Fruit fly (Drosophila melanogaster) whole organism, adult: ENCODE data around the gene CG31279.

Experiments used
- CG14711 ChIP-seq: fragments of 200-800 bp; sonication (Bioruptor generic); optimal IDR thresholded peaks from 2 replicates; lab custom pipeline; 2018; ENCODE audit warnings: missing biosample characterization, mild to moderate bottlenecking, missing genetic modification characterization, moderate library complexity
- CG5204 ChIP-seq: fragments of 200-800 bp; sonication (Bioruptor generic); optimal IDR thresholded peaks from 2 replicates; lab custom pipeline; 2016; ENCODE audit warnings: missing biosample characterization, missing genetic modification characterization
- CG7045 ChIP-seq: fragments of 200-800 bp; sonication (Bioruptor generic); optimal IDR thresholded peaks from 2 replicates; lab custom pipeline; 2017; ENCODE audit warnings: missing biosample characterization, mild to moderate bottlenecking, missing genetic modification characterization
- CG7101 ChIP-seq: fragments of 200-800 bp; sonication (Bioruptor generic); optimal IDR thresholded peaks from 2 replicates; lab custom pipeline; 2018; ENCODE audit warnings: missing biosample characterization, mild to moderate bottlenecking, missing genetic modification characterization, moderate library complexity
- Crg-1 ChIP-seq: fragments of 200-800 bp; sonication (Bioruptor generic); optimal IDR thresholded peaks from 2 replicates; lab custom pipeline; 2016; ENCODE audit warnings: missing biosample characterization, missing genetic modification characterization
- Mnt ChIP-seq: fragments of 200-800 bp; sonication (Bioruptor generic); optimal IDR thresholded peaks from 2 replicates; lab custom pipeline; 2016; ENCODE audit warnings: missing biosample characterization, mild to moderate bottlenecking, missing genetic modification characterization
- bab1 ChIP-seq: fragments of 200-800 bp; sonication (Bioruptor generic); optimal IDR thresholded peaks from 3 replicates; lab custom pipeline; 2019; ENCODE audit warnings: missing biosample characterization, mild to moderate bottlenecking, missing genetic modification characterization, moderate library complexity
- cic ChIP-seq: fragments of 200-800 bp; sonication (Bioruptor generic); optimal IDR thresholded peaks from 2 replicates; lab custom pipeline; 2017; ENCODE audit warnings: missing biosample characterization, mild to moderate bottlenecking, missing genetic modification characterization, moderate library complexity
- ovo ChIP-seq: fragments of 200-800 bp; sonication (Bioruptor generic); optimal IDR thresholded peaks from 2 replicates; lab custom pipeline; 2016; ENCODE audit warnings: missing biosample characterization, missing genetic modification characterization
- pad ChIP-seq: fragments of 200-800 bp; sonication (Bioruptor generic); optimal IDR thresholded peaks from 3 replicates; lab custom pipeline; 2017; ENCODE audit warnings: missing biosample characterization, missing genetic modification characterization, mild to moderate bottlenecking, moderate library complexity, missing genetic modification reagents

DNA sequence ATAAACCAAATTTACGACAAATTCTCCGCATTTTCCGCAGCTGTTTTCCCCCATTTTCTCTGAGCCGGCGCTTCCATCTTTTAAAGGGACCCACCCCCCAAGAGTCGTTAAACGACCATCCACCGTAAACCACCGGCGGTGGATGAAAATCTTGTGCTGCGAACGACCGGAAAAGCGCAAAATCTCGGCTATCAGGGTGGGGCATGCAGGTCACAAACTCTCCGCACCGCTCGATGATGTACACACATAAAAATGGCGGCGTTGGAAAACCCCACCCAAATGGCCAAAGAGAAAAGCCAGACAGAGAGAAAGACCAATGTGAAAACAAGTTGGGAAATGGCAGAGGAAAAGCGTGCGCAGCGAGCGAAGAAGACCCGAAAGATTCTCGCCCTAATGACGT is 44.9 kb upstream of the CG31279 start:
- TF ChIP-seq pad = no peak
- no peak for TF ChIP-seq CG7101 (tag; lab: Kevin White, UChicago)
- no peak for TF ChIP-seq CG5204
- TF ChIP-seq Mnt (GFP tag; lab: Kevin White, UChicago) = no peak
- no peak for TF ChIP-seq cic (GFP tag; lab: Kevin White, UChicago)
- no peak for TF ChIP-seq CG14711 (tag; lab: Kevin White, UChicago)
- TF ChIP-seq CG7045 (GFP tag; lab: Kevin White, UChicago) = no peak
- no peak for TF ChIP-seq Crg-1 (GFP tag; lab: Kevin White, UChicago)
- TF ChIP-seq ovo (GFP tag; lab: Kevin White, UChicago) = no peak
- no peak for TF ChIP-seq bab1
